Worm (Caenorhabditis elegans) whole organism, L1 larva: ENCODE measurements around the gene nas-19.
A peak's percentile ranks its signal among the peaks of the same experiment; 100 is the strongest.

ENCODE experiments used
- C16A3.4 ChIP-seq: fragments of 150-350 bp; optimal IDR thresholded peaks from 2 replicates; lab custom pipeline; 2014; ENCODE audit warnings: missing biosample characterization, missing genetic modification characterization
- C34B4.2 ChIP-seq: sonication (generic microtip); optimal IDR thresholded peaks from 2 replicates; lab custom pipeline; 2017; ENCODE audit warnings: mild to moderate bottlenecking, missing genetic modification characterization, missing compliant biosample characterization
- F16B12.6 ChIP-seq: fragments of 150-350 bp; optimal IDR thresholded peaks from 2 replicates; lab custom pipeline; 2014; ENCODE audit warnings: missing biosample characterization, missing genetic modification characterization
- aha-1 ChIP-seq: fragments of 150-350 bp; optimal IDR thresholded peaks from 2 replicates; lab custom pipeline; 2014; ENCODE audit warnings: missing biosample characterization, missing genetic modification characterization
- ama-1 ChIP-seq: fragments of 150-350 bp; optimal IDR thresholded peaks from 2 replicates; lab custom pipeline; 2014
- blmp-1 ChIP-seq: fragments of 150-350 bp; optimal IDR thresholded peaks from 2 replicates; lab custom pipeline; 2014; ENCODE audit warnings: missing biosample characterization, missing genetic modification characterization
- ceh-8 ChIP-seq: fragments of 200-800 bp; sonication (Bioruptor generic); optimal IDR thresholded peaks from 2 replicates; lab custom pipeline; 2018; ENCODE audit warnings: mild to moderate bottlenecking, missing genetic modification characterization, moderate library complexity, missing compliant biosample characterization
- ceh-82 ChIP-seq, 3 experiments: fragments of 150-350 bp in 1 of 3; sonication (generic microtip) in 2 of 3; optimal IDR thresholded peaks; 2 replicates each; lab custom pipeline; 2014 to 2017; ENCODE audit warnings: missing biosample characterization in 3 of 3, missing genetic modification characterization in 3 of 3
- ceh-90 ChIP-seq: sonication (generic microtip); optimal IDR thresholded peaks from 2 replicates; lab custom pipeline; 2016; ENCODE audit warnings: missing genetic modification characterization, missing compliant biosample characterization
- ces-1 ChIP-seq: fragments of 150-350 bp; optimal IDR thresholded peaks from 2 replicates; lab custom pipeline; 2014; ENCODE audit warnings: missing biosample characterization, missing genetic modification reagents, missing genetic modification characterization
- dpl-1 ChIP-seq, 3 experiments: fragments of 150-350 bp in 2 of 3; sonication (generic microtip) in 1 of 3; optimal IDR thresholded peaks; 2 replicates each; lab custom pipeline; 2014 to 2017; ENCODE audit warnings: missing biosample characterization in 3 of 3, missing genetic modification characterization in 3 of 3, missing genetic modification reagents in 3 of 3
- dsc-1 ChIP-seq: sonication (generic microtip); optimal IDR thresholded peaks from 2 replicates; lab custom pipeline; 2016; ENCODE audit warnings: mild to moderate bottlenecking, missing genetic modification characterization, missing compliant biosample characterization
- efl-3 ChIP-seq: fragments of 200-800 bp; sonication (Bioruptor generic); optimal IDR thresholded peaks from 2 replicates; lab custom pipeline; 2018; ENCODE audit warnings: mild to moderate bottlenecking, missing genetic modification characterization, missing compliant biosample characterization
- egl-13 ChIP-seq: sonication (generic microtip); optimal IDR thresholded peaks from 2 replicates; lab custom pipeline; 2016; ENCODE audit warnings: missing genotype, missing genetic modification reagents, missing genetic modification characterization, missing compliant biosample characterization
- egl-27 ChIP-seq, 2 experiments: fragments of 150-350 bp in 1 of 2; sonication (generic microtip); optimal IDR thresholded peaks; 3 replicates each; lab custom pipeline; 2017 to 2018; ENCODE audit warnings: missing biosample characterization in 2 of 2, missing genetic modification characterization in 2 of 2, missing genetic modification reagents in 2 of 2
- elt-3 ChIP-seq, 6 experiments: fragments of 150-350 bp in 1 of 6; sonication (generic microtip); optimal IDR thresholded peaks; 2 replicates each; lab custom pipeline; 2017 to 2018; ENCODE audit warnings: missing biosample characterization in 6 of 6, missing genetic modification characterization in 6 of 6, inconsistent platforms in 1 of 6
- fkh-10 ChIP-seq: sonication (generic microtip); optimal IDR thresholded peaks from 2 replicates; lab custom pipeline; 2017; ENCODE audit warnings: missing biosample characterization, missing genetic modification reagents, missing genetic modification characterization
- fkh-4 ChIP-seq: sonication (generic microtip); optimal IDR thresholded peaks from 2 replicates; lab custom pipeline; 2016; ENCODE audit warnings: missing compliant biosample characterization, missing genetic modification characterization, borderline replicate concordance
- fos-1 ChIP-seq: fragments of 150-350 bp; optimal IDR thresholded peaks from 2 replicates; lab custom pipeline; 2014; ENCODE audit warnings: missing biosample characterization, missing genetic modification characterization
- grh-1 ChIP-seq: fragments of 200-800 bp; sonication (Bioruptor generic); IDR thresholded peaks from 2 replicates; pipeline ENCODE4 v1.3.6; 2022; ENCODE audit warnings: missing genetic modification reagents, missing genetic modification characterization, missing compliant biosample characterization
- hlh-17 ChIP-seq: fragments of 200-800 bp; sonication (Bioruptor generic); optimal IDR thresholded peaks from 2 replicates; lab custom pipeline; 2018; ENCODE audit warnings: missing genetic modification characterization, mild to moderate bottlenecking, missing compliant biosample characterization, moderate library complexity, borderline replicate concordance
- hlh-4 ChIP-seq: sonication (generic microtip); optimal IDR thresholded peaks from 2 replicates; lab custom pipeline; 2016; ENCODE audit warnings: mild to moderate bottlenecking, missing genetic modification characterization, missing compliant biosample characterization
- irx-1 ChIP-seq: sonication (generic microtip); optimal IDR thresholded peaks from 2 replicates; lab custom pipeline; 2016; ENCODE audit warnings: missing genetic modification characterization, missing compliant biosample characterization
- lin-14 ChIP-seq: fragments of 200-800 bp; sonication (Bioruptor generic); optimal IDR thresholded peaks from 2 replicates; lab custom pipeline; 2018; ENCODE audit warnings: mild to moderate bottlenecking, missing genetic modification characterization, moderate library complexity, missing compliant biosample characterization
- lin-35 ChIP-seq, 2 experiments: fragments of 150-350 bp; optimal IDR thresholded peaks; 2 replicates each; lab custom pipeline; 2014; ENCODE audit warnings: missing biosample characterization in 2 of 2, missing genetic modification characterization in 2 of 2, missing genetic modification reagents in 2 of 2
- lir-3 ChIP-seq: sonication (generic microtip); optimal IDR thresholded peaks from 2 replicates; lab custom pipeline; 2016; ENCODE audit warnings: mild to moderate bottlenecking, missing genetic modification characterization, moderate library complexity, missing compliant biosample characterization; ENCODE audit not compliant: poor library complexity
- lsy-2 ChIP-seq, 2 experiments: fragments of 150-350 bp; optimal IDR thresholded peaks; 2 replicates each; lab custom pipeline; 2014; ENCODE audit warnings: missing biosample characterization in 2 of 2, missing genetic modification characterization in 2 of 2
- mab-9 ChIP-seq: fragments of 200-800 bp; sonication (Bioruptor generic); IDR thresholded peaks from 2 replicates; pipeline ENCODE4 v1.3.6; 2022; ENCODE audit warnings: missing genetic modification reagents, missing genetic modification characterization, missing compliant biosample characterization
- nhr-19 ChIP-seq: fragments of 200-800 bp; sonication (Bioruptor generic); conservative IDR thresholded peaks from 2 replicates; pipeline ENCODE4 v1.3.6; 2022; ENCODE audit warnings: missing genetic modification characterization, missing compliant biosample characterization
- nhr-20 ChIP-seq: sonication (generic microtip); optimal IDR thresholded peaks from 2 replicates; lab custom pipeline; 2016; ENCODE audit warnings: mild to moderate bottlenecking, missing genetic modification characterization, missing compliant biosample characterization
- nhr-237 ChIP-seq: fragments of 150-350 bp; optimal IDR thresholded peaks from 2 replicates; lab custom pipeline; 2014; ENCODE audit warnings: missing biosample characterization, missing genetic modification characterization
- nhr-28 ChIP-seq: fragments of 150-350 bp; optimal IDR thresholded peaks from 2 replicates; lab custom pipeline; 2014; ENCODE audit warnings: missing biosample characterization, missing genetic modification characterization
- nhr-47 ChIP-seq: sonication (generic microtip); optimal IDR thresholded peaks from 2 replicates; lab custom pipeline; 2016; ENCODE audit warnings: mild to moderate bottlenecking, missing genetic modification characterization, moderate library complexity, missing compliant biosample characterization
- nhr-71 ChIP-seq: sonication (generic microtip); optimal IDR thresholded peaks from 2 replicates; lab custom pipeline; 2016; ENCODE audit warnings: mild to moderate bottlenecking, missing genetic modification characterization, moderate library complexity, missing compliant biosample characterization
- nhr-76 ChIP-seq: sonication (generic microtip); optimal IDR thresholded peaks from 2 replicates; lab custom pipeline; 2017; ENCODE audit warnings: missing biosample characterization, missing genetic modification characterization
- nhr-84 ChIP-seq: sonication (generic microtip); optimal IDR thresholded peaks from 2 replicates; lab custom pipeline; 2017; ENCODE audit warnings: missing biosample characterization, missing genetic modification characterization
- pag-3 ChIP-seq: sonication (generic microtip); optimal IDR thresholded peaks from 2 replicates; lab custom pipeline; 2017; ENCODE audit warnings: missing genetic modification characterization, mild to moderate bottlenecking, missing compliant biosample characterization, antibody characterized with exemption, borderline replicate concordance; ENCODE audit not compliant: insufficient read depth
- pax-3 ChIP-seq: fragments of 200-800 bp; sonication (Bioruptor generic); optimal IDR thresholded peaks from 2 replicates; lab custom pipeline; 2018; ENCODE audit warnings: mild to moderate bottlenecking, missing genetic modification characterization, moderate library complexity, missing compliant biosample characterization
- pqm-1 ChIP-seq: sonication (generic microtip); optimal IDR thresholded peaks from 3 replicates; lab custom pipeline; 2017; ENCODE audit warnings: missing biosample characterization, missing genetic modification characterization
- rnt-1 ChIP-seq: sonication (generic microtip); optimal IDR thresholded peaks from 2 replicates; lab custom pipeline; 2016; ENCODE audit warnings: mild to moderate bottlenecking, missing genetic modification characterization, moderate library complexity, missing compliant biosample characterization
- sptf-1 ChIP-seq: fragments of 150-350 bp; optimal IDR thresholded peaks from 2 replicates; lab custom pipeline; 2014; ENCODE audit warnings: missing biosample characterization, missing genetic modification characterization
- tbx-2 ChIP-seq: sonication (generic microtip); optimal IDR thresholded peaks from 2 replicates; lab custom pipeline; 2016; ENCODE audit warnings: missing genetic modification characterization, missing compliant biosample characterization
- unc-62 ChIP-seq: fragments of 150-350 bp; optimal IDR thresholded peaks from 2 replicates; lab custom pipeline; 2014; ENCODE audit warnings: missing biosample characterization, missing genetic modification reagents, missing genetic modification characterization
- unc-86 ChIP-seq: sonication (generic microtip); optimal IDR thresholded peaks from 2 replicates; lab custom pipeline; 2016; ENCODE audit warnings: missing genetic modification characterization, missing compliant biosample characterization
- unc-98 ChIP-seq: fragments of 200-800 bp; sonication (Bioruptor generic); IDR thresholded peaks from 2 replicates; pipeline ENCODE4 v1.3.6; 2022; ENCODE audit warnings: missing genetic modification characterization, missing compliant biosample characterization
- vab-15 ChIP-seq: sonication (generic microtip); optimal IDR thresholded peaks from 2 replicates; lab custom pipeline; 2017; ENCODE audit warnings: missing genotype, mild to moderate bottlenecking, missing genetic modification characterization, missing compliant biosample characterization
- zag-1 ChIP-seq: fragments of 150-350 bp; optimal IDR thresholded peaks from 2 replicates; lab custom pipeline; 2014; ENCODE audit warnings: missing biosample characterization, missing genetic modification characterization
- ztf-4 ChIP-seq: fragments of 150-350 bp; optimal IDR thresholded peaks from 2 replicates; lab custom pipeline; 2014; ENCODE audit warnings: missing biosample characterization, missing genetic modification characterization

nas-19 gene

DNA sequence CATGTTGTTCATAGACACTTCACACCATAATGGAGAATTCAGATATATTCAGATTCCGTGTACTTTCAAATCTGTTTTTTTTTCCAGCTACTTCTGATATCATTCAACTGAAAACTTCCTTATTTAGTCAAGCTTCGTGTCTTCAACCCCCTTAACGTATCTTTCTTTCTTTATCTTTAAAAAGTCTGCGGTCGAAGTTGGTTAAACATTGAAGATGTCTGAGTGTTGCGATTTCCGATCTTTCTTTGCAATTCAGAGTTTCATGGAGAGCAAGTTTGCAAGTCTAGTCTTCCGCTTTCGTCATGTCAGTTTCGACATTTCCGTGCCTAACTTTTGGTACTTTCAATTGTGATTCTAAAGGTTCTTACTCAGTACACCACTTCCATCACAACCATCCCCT, 32.7 kb upstream of the nas-19 start:
- TF ChIP-seq irx-1 (tag; lab: Kevin White, UChicago) (no peak), aha-1 (tag; lab: Kevin White, UChicago) (no peak), pag-3 (tag; lab: Kevin White, UChicago) (no peak), fkh-4 (tag; lab: Kevin White, UChicago) (no peak), nhr-47 (tag; lab: Kevin White, UChicago) (no peak), C34B4.2 (tag; lab: Kevin White, UChicago) (no peak), dpl-1 (GFP tag; optimal IDR thresholded peaks at IDR 0.05; lab: Kevin White, UChicago) (no peak), elt-3 (tag; optimal IDR thresholded peaks at IDR 0.05; lab: Kevin White, UChicago) (no peak), lir-3 (tag; lab: Kevin White, UChicago) (no peak), C16A3.4 (no peak), egl-13 (tag; lab: Kevin White, UChicago) (no peak), nhr-237 (tag; lab: Kevin White, UChicago) (no peak), hlh-17 (no peak), nhr-20 (no peak), ztf-4 (no peak), ceh-82 (tag; optimal IDR thresholded peaks at IDR 0.05; lab: Kevin White, UChicago) (no peak)

ce11 chrV:11430823-11431222, 28.3 kb upstream of the nas-19 start:
- peak; percentile 11 for TF ChIP-seq lin-14 (GFP tag; lab: Kevin White, UChicago)
- no peak for TF ChIP-seq nhr-47 (tag; lab: Kevin White, UChicago)
- TF ChIP-seq fkh-10 (GFP tag; lab: Kevin White, UChicago) = peak; percentile 72
- TF ChIP-seq ceh-90 (tag; lab: Kevin White, UChicago) = no peak

DNA sequence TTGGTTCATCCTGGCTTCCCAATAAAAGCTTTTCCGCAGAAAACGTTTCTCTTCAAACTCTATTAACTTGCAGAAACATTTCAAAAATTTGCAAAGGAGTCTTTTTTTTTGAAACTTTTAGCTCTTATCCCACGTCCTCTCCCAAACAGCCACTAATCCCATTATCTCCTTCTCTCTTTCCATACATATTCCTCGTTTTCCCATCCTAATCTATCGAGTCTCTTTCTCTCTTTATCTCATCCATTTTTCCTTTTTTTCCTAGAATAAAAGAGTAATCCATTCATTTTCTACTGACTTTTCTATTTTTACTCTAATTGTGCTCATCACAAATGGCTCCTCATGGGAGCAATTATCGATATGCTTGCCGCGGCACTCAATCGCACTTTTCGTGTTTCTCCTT, 26.2 kb upstream of the nas-19 start:
- no peak for TF ChIP-seq fos-1 (tag; lab: Kevin White, UChicago)
- TF ChIP-seq C34B4.2 (tag; lab: Kevin White, UChicago) = no peak
- no peak for TF ChIP-seq sptf-1 (tag; lab: Kevin White, UChicago)
- TF ChIP-seq vab-15 (tag; lab: Kevin White, UChicago) = no peak
- TF ChIP-seq lsy-2 (tag; optimal IDR thresholded peaks at IDR 0.05; lab: Kevin White, UChicago) = no peak
- TF ChIP-seq zag-1 (tag; lab: Kevin White, UChicago) = peak; percentile 11
- peak; percentile 78 for TF ChIP-seq lin-14 (GFP tag; lab: Kevin White, UChicago)
- TF ChIP-seq unc-98 = no peak
- TF ChIP-seq rnt-1 (tag; lab: Kevin White, UChicago) = no peak
- TF ChIP-seq pqm-1 (tag; lab: Kevin White, UChicago) = no peak
- no peak for TF ChIP-seq F16B12.6 (tag; lab: Kevin White, UChicago)
- no peak for TF ChIP-seq lin-35 (GFP tag; optimal IDR thresholded peaks at IDR 0.05; lab: Kevin White, UChicago)
- TF ChIP-seq lir-3 (tag; lab: Kevin White, UChicago) = no peak
- no peak for TF ChIP-seq ceh-90 (tag; lab: Kevin White, UChicago)
- no peak for TF ChIP-seq blmp-1 (tag; lab: Kevin White, UChicago)
- no peak for TF ChIP-seq unc-62 (GFP tag; lab: Kevin White, UChicago)
- peak; percentile 53 for TF ChIP-seq ces-1 (GFP tag; lab: Kevin White, UChicago)
- TF ChIP-seq grh-1 = no peak
- TF ChIP-seq pag-3 (tag; lab: Kevin White, UChicago) = no peak
- TF ChIP-seq ama-1 (lab: Kevin White, UChicago) = no peak
- no peak for TF ChIP-seq nhr-84 (tag; lab: Kevin White, UChicago)
- no peak for TF ChIP-seq fkh-4 (tag; lab: Kevin White, UChicago)
- no peak for TF ChIP-seq nhr-28 (tag; lab: Kevin White, UChicago)
- TF ChIP-seq egl-13 (tag; lab: Kevin White, UChicago) = no peak
- no peak for TF ChIP-seq efl-3
- peak; percentile 42 for TF ChIP-seq nhr-71 (tag; lab: Kevin White, UChicago)
- TF ChIP-seq irx-1 (tag; lab: Kevin White, UChicago) = no peak
- TF ChIP-seq nhr-76 (tag; lab: Kevin White, UChicago) = no peak
- TF ChIP-seq mab-9 (GFP tag; lab: Robert Waterston, UW) = no peak
- peak; percentile 22 for TF ChIP-seq unc-86 (tag; lab: Kevin White, UChicago)
- TF ChIP-seq pax-3 (tag; lab: Kevin White, UChicago) = no peak
- TF ChIP-seq dsc-1 (tag; lab: Kevin White, UChicago) = peak; percentile 81
- TF ChIP-seq egl-27 (tag; optimal IDR thresholded peaks at IDR 0.05; lab: Kevin White, UChicago) = no peak
- peak; percentile 19 for TF ChIP-seq nhr-47 (tag; lab: Kevin White, UChicago)
- TF ChIP-seq ceh-8 = no peak
- no peak for TF ChIP-seq nhr-19 (GFP tag; lab: Robert Waterston, UW)
- TF ChIP-seq hlh-4 (tag; lab: Kevin White, UChicago) = no peak
- peak; percentile 74 for TF ChIP-seq tbx-2
